Worm (Caenorhabditis elegans) whole organism, L3 larva: ENCODE measurements around the gene orc-2.

ENCODE experiments used
- aly-2 ChIP-seq: fragments of 150-350 bp; optimal IDR thresholded peaks from 2 replicates; lab custom pipeline; 2014; ENCODE audit warnings: missing biosample characterization, missing genetic modification characterization
- ceh-16 ChIP-seq: sonication (generic microtip); optimal IDR thresholded peaks from 2 replicates; lab custom pipeline; 2017; ENCODE audit warnings: missing biosample characterization, missing genetic modification characterization
- fkh-10 ChIP-seq: sonication (generic microtip); optimal IDR thresholded peaks from 2 replicates; lab custom pipeline; 2017; ENCODE audit warnings: missing biosample characterization, missing genetic modification reagents, missing genetic modification characterization
- fkh-2 ChIP-seq: fragments of 150-350 bp; optimal IDR thresholded peaks from 2 replicates; lab custom pipeline; 2014; ENCODE audit warnings: missing biosample characterization, missing genetic modification reagents, missing genetic modification characterization
- fos-1 ChIP-seq: fragments of 150-350 bp; optimal IDR thresholded peaks from 2 replicates; lab custom pipeline; 2014; ENCODE audit warnings: missing biosample characterization, missing genetic modification characterization
- nhr-76 ChIP-seq: fragments of 150-350 bp; sonication (generic microtip); optimal IDR thresholded peaks from 5 replicates; lab custom pipeline; 2014; ENCODE audit warnings: missing biosample characterization, missing genetic modification characterization
- pha-4 ChIP-seq: fragments of 150-350 bp; optimal IDR thresholded peaks from 2 replicates; lab custom pipeline; 2014; ENCODE audit warnings: missing biosample characterization, missing genetic modification reagents, missing genetic modification characterization
- unc-62 ChIP-seq: fragments of 150-350 bp; sonication (generic microtip); optimal IDR thresholded peaks from 4 replicates; lab custom pipeline; 2014; ENCODE audit warnings: missing biosample characterization, missing genetic modification reagents, missing genetic modification characterization

DNA sequence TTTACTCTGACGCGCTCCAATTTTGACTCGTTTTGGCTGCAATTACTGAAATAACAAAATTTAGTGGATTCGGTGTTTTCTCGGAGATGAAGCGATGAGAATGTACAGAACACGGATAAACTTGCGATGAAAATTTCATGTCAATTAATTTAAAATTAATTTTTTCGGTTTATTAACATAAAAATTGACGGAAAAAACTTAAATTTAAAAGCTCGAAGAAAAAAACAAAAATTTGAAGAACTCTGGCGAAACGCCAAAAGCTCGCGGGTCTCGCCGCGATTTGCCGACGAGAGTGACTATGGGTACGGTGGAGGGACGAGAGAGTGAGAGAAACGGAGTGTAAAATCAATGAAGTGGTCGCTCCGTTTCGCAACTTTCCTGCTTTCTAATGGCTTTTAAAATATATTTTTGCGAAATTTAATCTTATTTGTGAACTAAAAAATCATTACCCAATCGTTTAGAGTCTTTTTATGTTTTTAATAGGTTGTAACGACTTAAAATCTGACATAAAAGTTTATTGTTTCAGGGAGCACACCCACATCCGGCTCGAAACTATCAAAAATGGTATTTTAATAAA, 5.0 kb upstream of the orc-2 start, which contains the start of the genes gmps-1 and cap-2:
- peak; percentile 73 for TF ChIP-seq unc-62 (GFP tag; lab: Kevin White, UChicago)
- no peak for TF ChIP-seq fkh-2 (tag; lab: Kevin White, UChicago)
- TF ChIP-seq fkh-10 (GFP tag; lab: Kevin White, UChicago) = peak; percentile 88
- TF ChIP-seq pha-4 = peak; percentile 91
- TF ChIP-seq fos-1 (tag; lab: Kevin White, UChicago) = no peak
- no peak for TF ChIP-seq ceh-16 (tag; lab: Kevin White, UChicago)
- peak; percentile 54 for TF ChIP-seq aly-2 (tag; lab: Kevin White, UChicago)
- TF ChIP-seq nhr-76 = no peak
